Fruit fly (Drosophila melanogaster): ENCODE data around the gene Rab11.

Rab11 gene

DNA sequence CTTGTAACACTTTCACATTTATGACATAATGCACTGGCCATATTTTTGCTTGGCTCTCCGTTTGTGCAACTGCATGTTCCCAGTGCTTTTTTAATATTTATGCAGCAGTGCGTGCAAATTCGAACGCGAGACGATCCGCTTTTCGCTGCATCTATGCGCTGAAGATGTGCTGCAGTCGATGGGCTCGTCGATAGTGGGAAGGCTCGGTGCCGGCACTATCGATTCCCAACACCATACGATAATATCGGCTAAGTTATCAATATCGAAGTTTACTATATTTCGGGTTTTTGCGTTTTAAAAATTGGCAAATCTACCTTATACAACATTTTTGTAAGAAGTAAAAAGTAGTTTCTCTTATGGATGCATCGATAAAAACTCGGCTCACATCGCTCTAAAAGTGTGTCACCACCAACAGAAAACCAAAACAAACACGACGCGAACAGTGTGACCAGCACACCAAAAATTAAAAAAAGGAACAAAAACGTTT lies 13.5 kb upstream of the Rab11 start, which contains the start of gene RhoGAP93B (continued):
- TF ChIP-seq org-1 (GFP tag; optimal IDR thresholded peaks at IDR 0.05) = no peak
- TF ChIP-seq CG10979 (tag; optimal IDR thresholded peaks at IDR 0.05) = peak; percentile 71
- TF ChIP-seq gcm2 (GFP tag; optimal IDR thresholded peaks at IDR 0.05) = no peak
- peak; percentile 92 for TF ChIP-seq zfh2 (GFP tag; optimal IDR thresholded peaks at IDR 0.05)
- no peak for TF ChIP-seq Sox100B (GFP tag; optimal IDR thresholded peaks at IDR 0.05)
- TF ChIP-seq mld (GFP tag; IDR thresholded peaks at IDR 0.05; ENCODE audit: partially characterized antibody) = peak; percentile 100
- peak; percentile 80 for TF ChIP-seq CG34376 (GFP tag; optimal IDR thresholded peaks at IDR 0.05)
- no peak for TF ChIP-seq CG8359 (GFP tag; optimal IDR thresholded peaks at IDR 0.05; ENCODE audit: borderline replicate concordance)
- no peak for TF ChIP-seq abd-A (tag; optimal IDR thresholded peaks at IDR 0.05)
- peak; percentile 82 for TF ChIP-seq Drgx (GFP tag; IDR thresholded peaks at IDR 0.05)
- TF ChIP-seq CrebB (tag; optimal IDR thresholded peaks at IDR 0.05) = peak; percentile 56
- peak; percentile 45 for TF ChIP-seq fd3F (GFP tag; optimal IDR thresholded peaks at IDR 0.05)
- TF ChIP-seq Tbp (GFP tag; optimal IDR thresholded peaks at IDR 0.05) = no peak
- TF ChIP-seq Dek (tag; optimal IDR thresholded peaks at IDR 0.05) = peak; percentile 67
- peak; percentile 43 for TF ChIP-seq CG17912 (GFP tag; optimal IDR thresholded peaks at IDR 0.05)
- TF ChIP-seq PHDP (tag; optimal IDR thresholded peaks at IDR 0.05) = peak; percentile 84
- no peak for TF ChIP-seq CG10565 (GFP tag; optimal IDR thresholded peaks at IDR 0.05)
- TF ChIP-seq trem (tag; optimal IDR thresholded peaks at IDR 0.05) = peak; percentile 89
- no peak for TF ChIP-seq schlank (tag; optimal IDR thresholded peaks at IDR 0.05)
- no peak for TF ChIP-seq fru (optimal IDR thresholded peaks at IDR 0.05)
- peak; percentile 77 for TF ChIP-seq CG31441 (GFP tag; IDR thresholded peaks at IDR 0.05)
- TF ChIP-seq wor (GFP tag; IDR thresholded peaks at IDR 0.05) = peak; percentile 75
- TF ChIP-seq CG10654 (GFP tag; optimal IDR thresholded peaks at IDR 0.05) = peak; percentile 82
- peak; percentile 71 for TF ChIP-seq cwo (GFP tag; optimal IDR thresholded peaks at IDR 0.05)
- peak; percentile 96 for TF ChIP-seq MBD-R2 (GFP tag; IDR thresholded peaks at IDR 0.05)
- no peak for TF ChIP-seq CG10431 (GFP tag; optimal IDR thresholded peaks at IDR 0.05)
- peak; percentile 73 for TF ChIP-seq Chrac-16 (GFP tag; optimal IDR thresholded peaks at IDR 0.05)
- TF ChIP-seq vnd (GFP tag; IDR thresholded peaks at IDR 0.05; ENCODE audit: partially characterized antibody) = peak; percentile 100
- TF ChIP-seq crp (GFP tag; optimal IDR thresholded peaks at IDR 0.05) = peak in 1 of 2 experiments; percentile 44
- peak; percentile 33 for TF ChIP-seq grn (GFP tag; optimal IDR thresholded peaks at IDR 0.05)
- peak; percentile 14 for TF ChIP-seq CG6813 (GFP tag; optimal IDR thresholded peaks at IDR 0.05)
- peak; percentile 92 for TF ChIP-seq sens-2 (GFP tag; IDR thresholded peaks at IDR 0.05)
- TF ChIP-seq CG8281 (tag; optimal IDR thresholded peaks at IDR 0.05) = peak; percentile 26
- peak in 1 of 2 experiments; percentile 78 for TF ChIP-seq bsh (GFP tag; optimal IDR thresholded peaks at IDR 0.05)
- peak; percentile 69; the same call in 1 of the 2 replicates for TF ChIP-seq danr (GFP tag; IDR thresholded peaks at IDR 0.05)
- TF ChIP-seq Dfd (GFP tag; optimal IDR thresholded peaks at IDR 0.05) = no peak
- peak; percentile 22 for TF ChIP-seq fd64A (GFP tag; optimal IDR thresholded peaks at IDR 0.05)
- no peak for TF ChIP-seq Vsx1 (GFP tag; optimal IDR thresholded peaks at IDR 0.05)
- TF ChIP-seq Bdp1 (GFP tag; optimal IDR thresholded peaks at IDR 0.05) = peak; percentile 86
- peak; percentile 35 for TF ChIP-seq BtbVII (GFP tag; optimal IDR thresholded peaks at IDR 0.05)

All from whole organism, embryonic.